Fruit fly (Drosophila melanogaster) whole organism, prepupa: Measurements from ENCODE around the gene Cep135.
A peak's percentile ranks its signal among the peaks of the same experiment; 100 is the strongest.

Experiments used
- Blimp-1 ChIP-seq: fragments of 200-800 bp; sonication (Bioruptor generic); optimal IDR thresholded peaks from 3 replicates; lab custom pipeline; 2017; ENCODE audit warnings: missing biosample characterization, missing genetic modification characterization, mild to moderate bottlenecking, moderate library complexity, missing genetic modification reagents
- CG10631 ChIP-seq: fragments of 200-800 bp; sonication (Bioruptor generic); optimal IDR thresholded peaks from 2 replicates; lab custom pipeline; 2016; ENCODE audit warnings: missing biosample characterization, missing genetic modification characterization
- CG10669 ChIP-seq: fragments of 200-800 bp; sonication (Bioruptor generic); optimal IDR thresholded peaks from 3 replicates; lab custom pipeline; 2018; ENCODE audit warnings: missing biosample characterization, mild to moderate bottlenecking, missing genetic modification characterization, moderate library complexity
- CG11294 ChIP-seq: fragments of 200-800 bp; sonication (Bioruptor generic); IDR thresholded peaks from 2 replicates; pipeline ENCODE4 v1.3.6; 2022; ENCODE audit warnings: missing biosample characterization, missing genetic modification characterization
- CG11762 ChIP-seq: fragments of 200-800 bp; sonication (Bioruptor generic); optimal IDR thresholded peaks from 3 replicates; lab custom pipeline; 2016; ENCODE audit warnings: missing biosample characterization, missing genetic modification characterization; ENCODE audit not compliant: insufficient read depth
- CG11902 ChIP-seq: fragments of 200-800 bp; sonication (Bioruptor generic); optimal IDR thresholded peaks from 3 replicates; lab custom pipeline; 2016; ENCODE audit warnings: missing biosample characterization, missing genetic modification characterization
- CG15336 ChIP-seq: fragments of 200-800 bp; sonication (Bioruptor generic); IDR thresholded peaks from 2 replicates; pipeline ENCODE4 v1.3.6; 2022; ENCODE audit warnings: missing biosample characterization, missing genetic modification characterization
- CG1621 ChIP-seq: fragments of 200-800 bp; sonication (Bioruptor generic); optimal IDR thresholded peaks from 3 replicates; lab custom pipeline; 2018; ENCODE audit warnings: missing biosample characterization, mild to moderate bottlenecking, missing genetic modification characterization
- CG16779 ChIP-seq: fragments of 200-800 bp; sonication (Bioruptor generic); optimal IDR thresholded peaks from 3 replicates; lab custom pipeline; 2017; ENCODE audit warnings: missing biosample characterization, mild to moderate bottlenecking, missing genetic modification characterization
- CG3032 ChIP-seq: fragments of 200-800 bp; optimal IDR thresholded peaks from 2 replicates; lab custom pipeline; 2019; ENCODE audit warnings: missing biosample characterization, mild to moderate bottlenecking, missing genetic modification characterization, moderate library complexity
- CG31627 ChIP-seq: fragments of 200-800 bp; sonication (Bioruptor generic); optimal IDR thresholded peaks from 3 replicates; lab custom pipeline; 2016; ENCODE audit warnings: missing biosample characterization, missing genetic modification characterization
- CG32006 ChIP-seq: fragments of 200-800 bp; sonication (Bioruptor generic); optimal IDR thresholded peaks from 3 replicates; lab custom pipeline; 2017; ENCODE audit warnings: missing biosample characterization, mild to moderate bottlenecking, missing genetic modification characterization
- CG34406 ChIP-seq: fragments of 200-800 bp; sonication (Bioruptor generic); optimal IDR thresholded peaks from 3 replicates; lab custom pipeline; 2016; ENCODE audit warnings: missing biosample characterization, missing genetic modification characterization
- CG3919 ChIP-seq: fragments of 200-800 bp; sonication (Bioruptor generic); optimal IDR thresholded peaks from 3 replicates; lab custom pipeline; 2016; ENCODE audit warnings: missing biosample characterization, missing genetic modification characterization
- CG6163 ChIP-seq: fragments of 200-800 bp; sonication (Bioruptor generic); IDR thresholded peaks from 3 replicates; pipeline ENCODE4 v1.3.6; 2022; ENCODE audit warnings: missing biosample characterization, missing genetic modification characterization
- CG6276 ChIP-seq: fragments of 200-800 bp; sonication (Bioruptor generic); optimal IDR thresholded peaks from 2 replicates; lab custom pipeline; 2017; ENCODE audit warnings: missing biosample characterization, mild to moderate bottlenecking, missing genetic modification characterization
- CG6792 ChIP-seq: fragments of 200-800 bp; sonication (Bioruptor generic); optimal IDR thresholded peaks from 3 replicates; lab custom pipeline; 2016; ENCODE audit warnings: missing biosample characterization, missing genetic modification characterization
- CG6808 ChIP-seq: fragments of 200-800 bp; sonication (Bioruptor generic); optimal IDR thresholded peaks from 3 replicates; lab custom pipeline; 2017; ENCODE audit warnings: missing biosample characterization, missing genetic modification characterization, mild to moderate bottlenecking, moderate library complexity, missing genetic modification reagents
- CG7368 ChIP-seq: fragments of 200-800 bp; sonication (Bioruptor generic); optimal IDR thresholded peaks from 3 replicates; lab custom pipeline; 2016; ENCODE audit warnings: missing biosample characterization, missing genetic modification characterization
- CG8119 ChIP-seq: fragments of 200-800 bp; sonication (Bioruptor generic); IDR thresholded peaks from 3 replicates; pipeline ENCODE4 v1.3.6; 2022; ENCODE audit warnings: missing biosample characterization, missing genetic modification characterization
- CG8319 ChIP-seq: fragments of 200-800 bp; sonication (Bioruptor generic); optimal IDR thresholded peaks from 3 replicates; lab custom pipeline; 2016; ENCODE audit warnings: missing biosample characterization, missing genetic modification characterization
- CG8632 ChIP-seq: fragments of 200-800 bp; sonication (Bioruptor generic); optimal IDR thresholded peaks from 3 replicates; lab custom pipeline; 2016; ENCODE audit warnings: missing biosample characterization, missing genetic modification characterization
- CG9139 ChIP-seq: fragments of 200-800 bp; sonication (Bioruptor generic); optimal IDR thresholded peaks from 3 replicates; lab custom pipeline; 2017; ENCODE audit warnings: missing biosample characterization, mild to moderate bottlenecking, missing genetic modification characterization
- Eip75B ChIP-seq: fragments of 200-800 bp; sonication (Bioruptor generic); optimal IDR thresholded peaks from 3 replicates; lab custom pipeline; 2016; ENCODE audit warnings: missing biosample characterization, missing genetic modification characterization
- Eip78C ChIP-seq: fragments of 200-800 bp; sonication (Bioruptor generic); peaks from one replicate; lab custom pipeline; 2016; ENCODE audit warnings: missing biosample characterization, missing genetic modification characterization
- Eip93F ChIP-seq: fragments of 200-800 bp; sonication (Bioruptor generic); optimal IDR thresholded peaks from 2 replicates; lab custom pipeline; 2016; ENCODE audit warnings: missing biosample characterization, mild to moderate bottlenecking, missing genetic modification characterization
- Ets21C ChIP-seq: fragments of 200-800 bp; sonication (Bioruptor generic); optimal IDR thresholded peaks from 3 replicates; lab custom pipeline; 2016; ENCODE audit warnings: missing biosample characterization, missing genetic modification characterization
- Ets96B ChIP-seq: fragments of 200-800 bp; optimal IDR thresholded peaks from 2 replicates; lab custom pipeline; 2019; ENCODE audit warnings: missing biosample characterization, mild to moderate bottlenecking, missing genetic modification characterization, moderate library complexity
- Hr38 ChIP-seq: sonication (Bioruptor generic); optimal IDR thresholded peaks from 2 replicates; lab custom pipeline; 2016; ENCODE audit warnings: missing biosample characterization, missing genetic modification characterization
- Hr39 ChIP-seq: fragments of 200-800 bp; sonication (Bioruptor generic); optimal IDR thresholded peaks from 2 replicates; lab custom pipeline; 2016; ENCODE audit warnings: missing biosample characterization, missing genetic modification characterization
- Hr4 ChIP-seq: fragments of 200-800 bp; sonication (Bioruptor generic); optimal IDR thresholded peaks from 3 replicates; lab custom pipeline; 2016; ENCODE audit warnings: missing biosample characterization, missing genetic modification characterization
- Lpt ChIP-seq: fragments of 200-800 bp; sonication (Bioruptor generic); optimal IDR thresholded peaks from 3 replicates; lab custom pipeline; 2016; ENCODE audit warnings: missing biosample characterization, missing genetic modification characterization
- OdsH ChIP-seq: fragments of 200-800 bp; sonication (Bioruptor generic); optimal IDR thresholded peaks from 3 replicates; lab custom pipeline; 2016; ENCODE audit warnings: missing biosample characterization, missing genetic modification characterization
- Sox102F ChIP-seq: fragments of 200-800 bp; sonication (Bioruptor generic); optimal IDR thresholded peaks from 2 replicates; lab custom pipeline; 2016; ENCODE audit warnings: missing biosample characterization, mild to moderate bottlenecking, missing genetic modification characterization
- Sox14 ChIP-seq: fragments of 200-800 bp; sonication (Bioruptor generic); optimal IDR thresholded peaks from 3 replicates; lab custom pipeline; 2016; ENCODE audit warnings: missing biosample characterization, missing genetic modification characterization
- achi ChIP-seq: fragments of 200-800 bp; sonication (Bioruptor generic); optimal IDR thresholded peaks from 3 replicates; lab custom pipeline; 2016; ENCODE audit warnings: missing biosample characterization, missing genetic modification characterization
- acj6 ChIP-seq: fragments of 200-800 bp; sonication (Bioruptor generic); optimal IDR thresholded peaks from 3 replicates; lab custom pipeline; 2016; ENCODE audit warnings: missing biosample characterization, missing genetic modification characterization
- cyc ChIP-seq: fragments of 200-800 bp; sonication (Bioruptor generic); optimal IDR thresholded peaks from 3 replicates; lab custom pipeline; 2016; ENCODE audit warnings: missing biosample characterization, missing genetic modification characterization
- dac ChIP-seq: fragments of 200-800 bp; sonication (Bioruptor generic); optimal IDR thresholded peaks from 2 replicates; lab custom pipeline; 2017; ENCODE audit warnings: missing biosample characterization, mild to moderate bottlenecking, missing genetic modification characterization
- eg ChIP-seq: fragments of 200-800 bp; sonication (Bioruptor generic); IDR thresholded peaks from 3 replicates; pipeline ENCODE4 v1.3.6; 2022; ENCODE audit warnings: missing biosample characterization, missing genetic modification characterization
- esn ChIP-seq: fragments of 200-800 bp; sonication (Bioruptor generic); optimal IDR thresholded peaks from 2 replicates; lab custom pipeline; 2016; ENCODE audit warnings: missing biosample characterization, mild to moderate bottlenecking, missing genetic modification characterization, moderate library complexity
- fd59A ChIP-seq: fragments of 200-800 bp; sonication (Bioruptor generic); optimal IDR thresholded peaks from 2 replicates; lab custom pipeline; 2017; ENCODE audit warnings: missing biosample characterization, mild to moderate bottlenecking, missing genetic modification characterization, missing genetic modification reagents
- fd85E ChIP-seq: fragments of 200-800 bp; sonication (Bioruptor generic); optimal IDR thresholded peaks from 3 replicates; lab custom pipeline; 2016; ENCODE audit warnings: missing biosample characterization, missing genetic modification characterization
- fkh ChIP-seq: fragments of 200-800 bp; sonication (Bioruptor generic); optimal IDR thresholded peaks from 3 replicates; lab custom pipeline; 2017; ENCODE audit warnings: missing biosample characterization, mild to moderate bottlenecking, missing genetic modification characterization, moderate library complexity
- lz ChIP-seq: fragments of 200-800 bp; sonication (Bioruptor generic); optimal IDR thresholded peaks from 3 replicates; lab custom pipeline; 2016; ENCODE audit warnings: missing biosample characterization, missing genetic modification characterization
- net ChIP-seq: fragments of 200-800 bp; sonication (Bioruptor generic); optimal IDR thresholded peaks from 3 replicates; lab custom pipeline; 2016; ENCODE audit warnings: missing biosample characterization, missing genetic modification characterization
- pdm3 ChIP-seq: fragments of 200-800 bp; sonication (Bioruptor generic); optimal IDR thresholded peaks from 3 replicates; lab custom pipeline; 2016; ENCODE audit warnings: missing biosample characterization, missing genetic modification characterization
- salr ChIP-seq, 2 experiments: fragments of 200-800 bp; sonication (Bioruptor generic); optimal IDR thresholded peaks; 3 replicates each; lab custom pipeline; 2016 to 2018; ENCODE audit warnings: missing biosample characterization in 2 of 2, missing genetic modification characterization in 2 of 2, mild to moderate bottlenecking in 1 of 2
- spab ChIP-seq: fragments of 200-800 bp; sonication (Bioruptor generic); optimal IDR thresholded peaks from 2 replicates; lab custom pipeline; 2017; ENCODE audit warnings: missing biosample characterization, mild to moderate bottlenecking, missing genetic modification characterization, missing genetic modification reagents
- svp ChIP-seq: fragments of 200-800 bp; sonication (Bioruptor generic); peaks from one replicate; lab custom pipeline; 2016; ENCODE audit warnings: missing biosample characterization, missing genetic modification characterization
- vri ChIP-seq: fragments of 200-800 bp; sonication (Bioruptor generic); optimal IDR thresholded peaks from 3 replicates; lab custom pipeline; 2016; ENCODE audit warnings: missing biosample characterization, mild to moderate bottlenecking, missing genetic modification characterization

Cep135 gene

DNA sequence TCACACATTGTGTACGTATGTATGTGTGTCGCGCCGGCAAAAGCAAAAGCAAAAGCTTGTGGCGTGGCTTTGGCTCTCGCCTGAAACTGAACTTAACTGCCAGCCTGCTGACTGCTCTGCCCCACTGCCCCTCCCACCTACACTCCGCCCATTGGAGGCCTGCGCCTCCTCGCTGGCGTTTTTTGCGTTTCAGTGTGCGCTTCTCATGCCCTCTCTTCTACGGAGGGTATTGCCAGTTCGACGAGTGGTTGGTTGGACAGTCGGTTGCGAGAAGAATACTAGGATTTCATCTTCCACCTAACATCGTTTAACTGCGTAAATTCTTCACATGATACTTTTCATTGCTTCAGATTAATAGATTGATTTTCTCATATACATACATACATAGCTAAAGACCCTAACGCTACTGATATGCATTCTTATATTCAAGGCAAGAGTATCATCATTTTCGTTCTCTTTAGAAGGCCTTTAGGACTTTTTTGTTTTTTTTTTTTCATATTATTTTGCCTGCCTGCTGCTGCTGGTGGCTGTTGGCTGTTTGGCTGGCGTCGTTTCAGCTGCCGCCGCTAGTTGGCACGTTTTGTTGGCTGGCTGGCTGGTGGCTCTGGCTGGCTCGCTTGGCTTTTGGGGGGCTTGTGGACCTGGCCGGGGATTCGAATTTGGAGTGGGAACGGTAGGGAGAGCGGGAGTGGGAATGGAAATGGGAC is 11.5 kb upstream of the Cep135 start:
- peak; percentile 95 for TF ChIP-seq CG8119 (GFP tag; lab: Robert Waterston, UW)
- TF ChIP-seq CG3032 (tag; lab: Kevin White, UChicago), result peak; percentile 90
- peak; percentile 97 for TF ChIP-seq Hr4 (GFP tag; lab: Kevin White, UChicago)
- peak; percentile 80 for TF ChIP-seq CG8319
- peak; percentile 90 for TF ChIP-seq Ets96B
- TF ChIP-seq Eip75B (GFP tag; lab: Kevin White, UChicago), result peak; percentile 92
- peak; percentile 95 for TF ChIP-seq lz (GFP tag; lab: Kevin White, UChicago)
- peak; percentile 88 for TF ChIP-seq Eip93F (GFP tag; lab: Kevin White, UChicago)
- TF ChIP-seq CG3919 (GFP tag; lab: Kevin White, UChicago), result peak; percentile 89
- peak; percentile 85 for TF ChIP-seq CG16779
- no peak for TF ChIP-seq Blimp-1 (GFP tag; lab: Kevin White, UChicago)
- TF ChIP-seq CG1621, result peak; percentile 85
- TF ChIP-seq Eip78C (GFP tag; lab: Kevin White, UChicago), result peak; percentile 99
- TF ChIP-seq CG15336 (GFP tag; lab: Robert Waterston, UW), result peak; percentile 94
- TF ChIP-seq fkh (GFP tag; lab: Kevin White, UChicago), result no peak
- peak; percentile 91 for TF ChIP-seq CG10631 (GFP tag; lab: Kevin White, UChicago)
- peak; percentile 92 for TF ChIP-seq Ets21C (GFP tag; lab: Kevin White, UChicago)
- TF ChIP-seq Lpt (GFP tag; lab: Kevin White, UChicago), result peak; percentile 79
- peak; percentile 91 for TF ChIP-seq net (GFP tag; lab: Kevin White, UChicago)
- TF ChIP-seq CG6276 (GFP tag; lab: Kevin White, UChicago), result peak; percentile 87
- peak; percentile 17 for TF ChIP-seq Hr38 (GFP tag; lab: Kevin White, UChicago)
- peak; percentile 85 for TF ChIP-seq spab
- peak; percentile 95 for TF ChIP-seq Hr39 (GFP tag; lab: Kevin White, UChicago)
- TF ChIP-seq CG11294 (GFP tag; lab: Robert Waterston, UW), result peak; percentile 83
- peak; percentile 96 for TF ChIP-seq CG32006
- peak; percentile 95 for TF ChIP-seq pdm3 (GFP tag; lab: Kevin White, UChicago)
- TF ChIP-seq CG8632 (GFP tag; lab: Kevin White, UChicago), result peak; percentile 89
- peak; percentile 91 for TF ChIP-seq CG6808 (GFP tag; lab: Kevin White, UChicago)
- peak; percentile 65 for TF ChIP-seq CG9139 (GFP tag; lab: Kevin White, UChicago)
- TF ChIP-seq CG11762 (GFP tag; lab: Kevin White, UChicago), result peak; percentile 81
- TF ChIP-seq CG7368 (GFP tag; lab: Kevin White, UChicago), result peak; percentile 73
- peak; percentile 95 for TF ChIP-seq OdsH (GFP tag; lab: Kevin White, UChicago)
- peak; percentile 91 for TF ChIP-seq CG11902
- peak; percentile 92 for TF ChIP-seq cyc (GFP tag; lab: Kevin White, UChicago)
- TF ChIP-seq svp (GFP tag; lab: Kevin White, UChicago), result peak; percentile 96
- TF ChIP-seq CG6792 (GFP tag; lab: Kevin White, UChicago), result peak; percentile 93
- TF ChIP-seq acj6 (GFP tag; lab: Kevin White, UChicago), result peak; percentile 94
- TF ChIP-seq CG34406 (GFP tag; lab: Kevin White, UChicago), result peak; percentile 92
- TF ChIP-seq CG6163, result peak; percentile 84
- peak; percentile 78 to 90 for TF ChIP-seq salr (GFP tag; optimal IDR thresholded peaks at IDR 0.05; lab: Kevin White, UChicago)
- TF ChIP-seq Sox102F (GFP tag; lab: Kevin White, UChicago), result peak; percentile 95
- TF ChIP-seq esn (GFP tag; lab: Kevin White, UChicago), result peak; percentile 95
- peak; percentile 95 for TF ChIP-seq Sox14 (GFP tag; lab: Kevin White, UChicago)
- TF ChIP-seq achi (GFP tag; lab: Kevin White, UChicago), result peak; percentile 92
- peak; percentile 91 for TF ChIP-seq fd59A
- TF ChIP-seq vri (GFP tag; lab: Kevin White, UChicago), result peak; percentile 83
- TF ChIP-seq dac (GFP tag; lab: Kevin White, UChicago), result peak; percentile 87
- peak; percentile 86 for TF ChIP-seq eg (GFP tag; lab: Robert Waterston, UW)
- TF ChIP-seq CG31627, result peak; percentile 96
- TF ChIP-seq fd85E (GFP tag; lab: Kevin White, UChicago), result peak; percentile 57
- TF ChIP-seq CG10669 (GFP tag; lab: Kevin White, UChicago), result peak; percentile 87
